Fruit fly (Drosophila melanogaster) whole organism, adult: ENCODE data around the gene Kaz.

Experiments
- CG1620 ChIP-seq: fragments of 200-800 bp; sonication (Bioruptor generic); optimal IDR thresholded peaks from 2 replicates; lab custom pipeline; 2016; ENCODE audit warnings: missing biosample characterization, missing genetic modification characterization
- CG5204 ChIP-seq: fragments of 200-800 bp; sonication (Bioruptor generic); optimal IDR thresholded peaks from 2 replicates; lab custom pipeline; 2016; ENCODE audit warnings: missing biosample characterization, missing genetic modification characterization
- CG7045 ChIP-seq: fragments of 200-800 bp; sonication (Bioruptor generic); optimal IDR thresholded peaks from 2 replicates; lab custom pipeline; 2017; ENCODE audit warnings: missing biosample characterization, mild to moderate bottlenecking, missing genetic modification characterization
- CG7101 ChIP-seq: fragments of 200-800 bp; sonication (Bioruptor generic); optimal IDR thresholded peaks from 2 replicates; lab custom pipeline; 2018; ENCODE audit warnings: missing biosample characterization, mild to moderate bottlenecking, missing genetic modification characterization, moderate library complexity
- Clk ChIP-seq: fragments of 200-800 bp; sonication (Bioruptor generic); optimal IDR thresholded peaks from 2 replicates; lab custom pipeline; 2017; ENCODE audit warnings: missing biosample characterization, missing genetic modification characterization
- Hr96 ChIP-seq: fragments of 200-800 bp; sonication (Bioruptor generic); optimal IDR thresholded peaks from 2 replicates; lab custom pipeline; 2016; ENCODE audit warnings: missing biosample characterization, missing genetic modification characterization
- Mnt ChIP-seq: fragments of 200-800 bp; sonication (Bioruptor generic); optimal IDR thresholded peaks from 2 replicates; lab custom pipeline; 2016; ENCODE audit warnings: missing biosample characterization, mild to moderate bottlenecking, missing genetic modification characterization
- bab1 ChIP-seq: fragments of 200-800 bp; sonication (Bioruptor generic); optimal IDR thresholded peaks from 3 replicates; lab custom pipeline; 2019; ENCODE audit warnings: missing biosample characterization, mild to moderate bottlenecking, missing genetic modification characterization, moderate library complexity
- cic ChIP-seq: fragments of 200-800 bp; sonication (Bioruptor generic); optimal IDR thresholded peaks from 2 replicates; lab custom pipeline; 2017; ENCODE audit warnings: missing biosample characterization, mild to moderate bottlenecking, missing genetic modification characterization, moderate library complexity
- ovo ChIP-seq: fragments of 200-800 bp; sonication (Bioruptor generic); optimal IDR thresholded peaks from 2 replicates; lab custom pipeline; 2016; ENCODE audit warnings: missing biosample characterization, missing genetic modification characterization
- pad ChIP-seq: fragments of 200-800 bp; sonication (Bioruptor generic); optimal IDR thresholded peaks from 3 replicates; lab custom pipeline; 2017; ENCODE audit warnings: missing biosample characterization, missing genetic modification characterization, mild to moderate bottlenecking, moderate library complexity, missing genetic modification reagents
- tj ChIP-seq: fragments of 200-800 bp; sonication (Bioruptor generic); optimal IDR thresholded peaks from 3 replicates; lab custom pipeline; 2017; ENCODE audit warnings: missing biosample characterization, mild to moderate bottlenecking, missing genetic modification characterization, moderate library complexity
- toe ChIP-seq: fragments of 200-800 bp; sonication (Bioruptor generic); optimal IDR thresholded peaks from 2 replicates; lab custom pipeline; 2016; ENCODE audit warnings: missing biosample characterization, missing genetic modification characterization

DNA sequence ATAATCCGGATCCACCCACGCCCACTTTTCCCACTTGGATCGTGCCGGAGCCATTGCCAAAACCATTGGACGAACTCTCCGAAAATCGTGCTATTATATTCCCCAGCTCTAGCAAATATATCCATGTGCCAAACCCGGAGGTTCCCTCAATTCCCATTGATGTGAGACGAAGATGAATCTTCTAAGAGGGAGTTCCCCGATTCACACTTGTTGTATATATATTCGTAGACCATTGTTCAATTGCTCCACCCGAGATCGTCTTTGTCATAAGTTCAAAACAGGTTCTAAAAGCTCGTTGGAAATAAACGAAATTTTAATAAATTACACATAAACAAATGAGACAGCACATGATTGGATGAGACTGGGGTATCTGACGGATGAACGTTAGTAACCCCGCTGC is 34.1 kb upstream of the Kaz start:
- no peak for TF ChIP-seq cic (GFP tag; lab: Kevin White, UChicago)
- no peak for TF ChIP-seq CG7045 (GFP tag; lab: Kevin White, UChicago)
- TF ChIP-seq pad (GFP tag; lab: Kevin White, UChicago): no peak
- no peak for TF ChIP-seq Clk (GFP tag; lab: Kevin White, UChicago)
- no peak for TF ChIP-seq bab1 (GFP tag; lab: Kevin White, UChicago)
- TF ChIP-seq Hr96 (GFP tag; lab: Kevin White, UChicago): no peak
- TF ChIP-seq CG7101 (tag; lab: Kevin White, UChicago): no peak
- TF ChIP-seq toe (GFP tag; lab: Kevin White, UChicago): no peak
- TF ChIP-seq Mnt (GFP tag; lab: Kevin White, UChicago): no peak
- TF ChIP-seq tj: no peak
- TF ChIP-seq CG5204: no peak
- TF ChIP-seq CG1620 (GFP tag; lab: Kevin White, UChicago): no peak
- TF ChIP-seq ovo (GFP tag; lab: Kevin White, UChicago): no peak
